Fruit fly (Drosophila melanogaster): ENCODE results near the gene CTCF.

Gene CTCF

dm6 chr3L:7399770-7400169 is 43.3 kb upstream of the CTCF start, which contains the start of gene CG18417:
TSS of gene CG18417 (plus strand) at chr3L:7400070.
- TF ChIP-seq Gug (GFP tag; IDR thresholded peaks at IDR 0.05): no peak
- TF ChIP-seq CG9139 (GFP tag; optimal IDR thresholded peaks at IDR 0.05): no peak
- no peak for TF ChIP-seq achi (GFP tag; optimal IDR thresholded peaks at IDR 0.05)
- TF ChIP-seq pdm3 (GFP tag; optimal IDR thresholded peaks at IDR 0.05): no peak
- no peak for TF ChIP-seq fd59A (GFP tag; optimal IDR thresholded peaks at IDR 0.05)
- no peak for TF ChIP-seq CG8319 (GFP tag; optimal IDR thresholded peaks at IDR 0.05)
- no peak for TF ChIP-seq dac (GFP tag; optimal IDR thresholded peaks at IDR 0.05)
- no peak for TF ChIP-seq Sox102F (GFP tag; optimal IDR thresholded peaks at IDR 0.05)
- TF ChIP-seq Sox15 (GFP tag; optimal IDR thresholded peaks at IDR 0.05): no peak
- no peak for TF ChIP-seq fd85E (GFP tag; optimal IDR thresholded peaks at IDR 0.05)
- TF ChIP-seq CG31627 (GFP tag; optimal IDR thresholded peaks at IDR 0.05): no peak
- no peak for TF ChIP-seq Met (GFP tag; optimal IDR thresholded peaks at IDR 0.05)
- TF ChIP-seq fkh (GFP tag; optimal IDR thresholded peaks at IDR 0.05): no peak

dm6 chr3L:7397979-7398378 is 41.5 kb upstream of the CTCF start, which contains the start of gene CG8562:
TSS of gene CG8562 (plus strand) at chr3L:7398285.
- TF ChIP-seq Eip78C (GFP tag) (no peak), topi (GFP tag; optimal IDR thresholded peaks at IDR 0.05) (no peak), lz (GFP tag; optimal IDR thresholded peaks at IDR 0.05) (no peak), achi (GFP tag; optimal IDR thresholded peaks at IDR 0.05) (no peak), CG11762 (GFP tag; optimal IDR thresholded peaks at IDR 0.05; ENCODE audit: insufficient read depth) (no peak), CG34406 (GFP tag; optimal IDR thresholded peaks at IDR 0.05) (no peak), Eip93F (GFP tag; optimal IDR thresholded peaks at IDR 0.05) (no peak), CG15336 (GFP tag; IDR thresholded peaks at IDR 0.05) (no peak), fd85E (GFP tag; optimal IDR thresholded peaks at IDR 0.05) (no peak), CG9139 (GFP tag; optimal IDR thresholded peaks at IDR 0.05) (no peak), dsx (GFP tag; optimal IDR thresholded peaks at IDR 0.05; ENCODE audit: poor library complexity, severe bottlenecking) (no peak), Lpt (GFP tag; optimal IDR thresholded peaks at IDR 0.05) (no peak), CG4318 (GFP tag; optimal IDR thresholded peaks at IDR 0.05) (no peak), CG6792 (GFP tag; optimal IDR thresholded peaks at IDR 0.05) (no peak), esn (GFP tag; optimal IDR thresholded peaks at IDR 0.05) (no peak), Hr39 (GFP tag; optimal IDR thresholded peaks at IDR 0.05) (no peak), svp (GFP tag) (no peak), CG8119 (GFP tag; IDR thresholded peaks at IDR 0.05) (no peak)

dm6 chr3L:7396055-7396454 is 39.5 kb upstream of the CTCF start, which contains the start of gene CG32379:
TSS of gene CG32379 (plus strand) at chr3L:7396355.
- no peak for TF ChIP-seq CG11902 (GFP tag; optimal IDR thresholded peaks at IDR 0.05)
- no peak for TF ChIP-seq CG10631 (GFP tag; optimal IDR thresholded peaks at IDR 0.05)
- TF ChIP-seq CG7368 (GFP tag; optimal IDR thresholded peaks at IDR 0.05): no peak
- no peak for TF ChIP-seq OdsH (GFP tag; optimal IDR thresholded peaks at IDR 0.05)
- TF ChIP-seq Lpt (GFP tag; optimal IDR thresholded peaks at IDR 0.05): no peak
- no peak for TF ChIP-seq CG8632 (GFP tag; optimal IDR thresholded peaks at IDR 0.05)
- no peak for TF ChIP-seq CG16779 (tag; optimal IDR thresholded peaks at IDR 0.05)
- no peak for TF ChIP-seq achi (GFP tag; optimal IDR thresholded peaks at IDR 0.05)
- TF ChIP-seq dsx (GFP tag; optimal IDR thresholded peaks at IDR 0.05; ENCODE audit: poor library complexity, severe bottlenecking): no peak
- no peak for TF ChIP-seq CG6792 (GFP tag; optimal IDR thresholded peaks at IDR 0.05)
- no peak for TF ChIP-seq CG9139 (GFP tag; optimal IDR thresholded peaks at IDR 0.05)
- no peak for TF ChIP-seq cyc (GFP tag; optimal IDR thresholded peaks at IDR 0.05)
- TF ChIP-seq lz (GFP tag; optimal IDR thresholded peaks at IDR 0.05): no peak
- TF ChIP-seq CG8119 (GFP tag; IDR thresholded peaks at IDR 0.05): no peak
- no peak for TF ChIP-seq Blimp-1 (GFP tag; optimal IDR thresholded peaks at IDR 0.05)
- no peak for TF ChIP-seq fkh (GFP tag; optimal IDR thresholded peaks at IDR 0.05)
- TF ChIP-seq fd59A (GFP tag; optimal IDR thresholded peaks at IDR 0.05): no peak
- no peak for TF ChIP-seq CG3032 (tag; optimal IDR thresholded peaks at IDR 0.05)
- no peak for TF ChIP-seq CG6163 (GFP tag; IDR thresholded peaks at IDR 0.05)
